Fruit fly (Drosophila melanogaster) whole organism, embryonic: ENCODE results near the gene CLS.

Experiments used
- Asciz ChIP-seq: fragments of 200-800 bp; sonication (Bioruptor generic); optimal IDR thresholded peaks from 2 replicates; lab custom pipeline; 2017; ENCODE audit warnings: missing biosample characterization, mild to moderate bottlenecking, missing genetic modification characterization, missing genetic modification reagents
- BtbVII ChIP-seq: fragments of 200-800 bp; sonication (Bioruptor generic); optimal IDR thresholded peaks from 3 replicates; lab custom pipeline; 2017; ENCODE audit warnings: missing biosample characterization, mild to moderate bottlenecking, missing genetic modification characterization
- Bteb2 ChIP-seq: fragments of 200-800 bp; sonication (Bioruptor generic); optimal IDR thresholded peaks from 2 replicates; lab custom pipeline; 2016; ENCODE audit warnings: missing biosample characterization, missing genetic modification characterization
- CG10209 ChIP-seq: fragments of 200-800 bp; sonication (Bioruptor generic); optimal IDR thresholded peaks from 3 replicates; lab custom pipeline; 2017; ENCODE audit warnings: missing biosample characterization, mild to moderate bottlenecking, missing genetic modification characterization, missing genetic modification reagents
- CG10979 ChIP-seq: fragments of 200-800 bp; sonication (Bioruptor generic); optimal IDR thresholded peaks from 2 replicates; lab custom pipeline; 2018; ENCODE audit warnings: missing biosample characterization, mild to moderate bottlenecking, missing genetic modification characterization, moderate library complexity
- CG11093 ChIP-seq: fragments of 200-800 bp; sonication (Bioruptor generic); IDR thresholded peaks from 3 replicates; pipeline ENCODE4 v1.3.6; 2022; ENCODE audit warnings: missing biosample characterization, missing genetic modification characterization
- CG11456 ChIP-seq: fragments of 200-800 bp; sonication (Bioruptor generic); IDR thresholded peaks from 3 replicates; pipeline ENCODE4 v1.3.6; 2022; ENCODE audit warnings: missing biosample characterization, missing genetic modification characterization
- CG11504 ChIP-seq: fragments of 200-800 bp; sonication (Bioruptor generic); optimal IDR thresholded peaks from 3 replicates; lab custom pipeline; 2019; ENCODE audit warnings: missing biosample characterization, mild to moderate bottlenecking, missing genetic modification characterization, moderate library complexity
- CG11695 ChIP-seq: fragments of 200-800 bp; sonication (Bioruptor generic); IDR thresholded peaks from 3 replicates; pipeline ENCODE4 v1.3.6; 2022; ENCODE audit warnings: missing biosample characterization, missing genetic modification characterization
- CG11696 ChIP-seq: fragments of 200-800 bp; sonication (Bioruptor generic); IDR thresholded peaks from 2 replicates; pipeline ENCODE4 v1.3.6; 2022; ENCODE audit warnings: missing biosample characterization, missing genetic modification characterization
- CG13123 ChIP-seq: fragments of 200-800 bp; sonication (Bioruptor generic); optimal IDR thresholded peaks from 2 replicates; lab custom pipeline; 2016; ENCODE audit warnings: missing biosample characterization, missing genetic modification characterization
- CG14014 ChIP-seq: fragments of 200-800 bp; sonication (Bioruptor generic); IDR thresholded peaks from 2 replicates; pipeline ENCODE4 v1.3.6; 2022; ENCODE audit warnings: missing biosample characterization, missing genetic modification characterization
- CG15601 ChIP-seq: fragments of 200-800 bp; sonication (Bioruptor generic); optimal IDR thresholded peaks from 3 replicates; lab custom pipeline; 2019; ENCODE audit warnings: missing biosample characterization, mild to moderate bottlenecking, missing genetic modification characterization, moderate library complexity
- CG1603 ChIP-seq: fragments of 200-800 bp; sonication (Bioruptor generic); optimal IDR thresholded peaks from 2 replicates; lab custom pipeline; 2019; ENCODE audit warnings: missing biosample characterization, mild to moderate bottlenecking, missing genetic modification characterization, moderate library complexity
- CG17359 ChIP-seq: fragments of 200-800 bp; sonication (Bioruptor generic); optimal IDR thresholded peaks from 3 replicates; lab custom pipeline; 2018; ENCODE audit warnings: missing biosample characterization, mild to moderate bottlenecking, missing genetic modification characterization, moderate library complexity
- CG17361 ChIP-seq: fragments of 200-800 bp; sonication (Bioruptor generic); IDR thresholded peaks from 3 replicates; pipeline ENCODE4 v1.3.6; 2022; ENCODE audit warnings: missing biosample characterization, missing genetic modification characterization
- CG17802 ChIP-seq: fragments of 200-800 bp; sonication (Bioruptor generic); optimal IDR thresholded peaks from 2 replicates; lab custom pipeline; 2018; ENCODE audit warnings: missing biosample characterization, mild to moderate bottlenecking, missing genetic modification characterization, moderate library complexity
- CG18262 ChIP-seq: fragments of 200-800 bp; optimal IDR thresholded peaks from 3 replicates; lab custom pipeline; 2019; ENCODE audit warnings: missing biosample characterization, mild to moderate bottlenecking, missing genetic modification characterization, moderate library complexity
- CG18619 ChIP-seq: fragments of 200-800 bp; sonication (Bioruptor generic); optimal IDR thresholded peaks from 3 replicates; lab custom pipeline; 2017; ENCODE audit warnings: missing biosample characterization, mild to moderate bottlenecking, missing genetic modification characterization
- CG2199 ChIP-seq: fragments of 200-800 bp; sonication (Bioruptor generic); IDR thresholded peaks from 3 replicates; pipeline ENCODE4 v1.3.6; 2022; ENCODE audit warnings: missing biosample characterization, missing genetic modification characterization
- CG2202 ChIP-seq: fragments of 200-800 bp; sonication (Bioruptor generic); optimal IDR thresholded peaks from 2 replicates; lab custom pipeline; 2018; ENCODE audit warnings: missing biosample characterization, mild to moderate bottlenecking, missing genetic modification characterization
- CG30403 ChIP-seq: fragments of 200-800 bp; sonication (Bioruptor generic); optimal IDR thresholded peaks from 3 replicates; lab custom pipeline; 2016; ENCODE audit warnings: missing biosample characterization, missing genetic modification characterization
- CG34422 ChIP-seq: fragments of 200-800 bp; sonication (Bioruptor generic); IDR thresholded peaks from 3 replicates; pipeline ENCODE4 v1.3.6; 2022; ENCODE audit warnings: missing biosample characterization, missing genetic modification characterization
- CG4404 ChIP-seq: fragments of 200-800 bp; sonication (Bioruptor generic); IDR thresholded peaks from 2 replicates; pipeline ENCODE4 v1.3.6; 2022; ENCODE audit warnings: missing biosample characterization, missing genetic modification characterization
- CG5180 ChIP-seq: fragments of 200-800 bp; sonication (Bioruptor generic); optimal IDR thresholded peaks from 3 replicates; lab custom pipeline; 2017; ENCODE audit warnings: missing biosample characterization, missing genetic modification characterization, mild to moderate bottlenecking, moderate library complexity, missing genetic modification reagents
- CG6854 ChIP-seq: fragments of 200-800 bp; sonication (Bioruptor generic); optimal IDR thresholded peaks from 3 replicates; lab custom pipeline; 2017; ENCODE audit warnings: missing biosample characterization, mild to moderate bottlenecking, missing genetic modification characterization
- CG9876 ChIP-seq: fragments of 200-800 bp; sonication (Bioruptor generic); optimal IDR thresholded peaks from 2 replicates; lab custom pipeline; 2016; ENCODE audit warnings: missing biosample characterization, missing genetic modification characterization
- Drgx ChIP-seq: fragments of 200-800 bp; sonication (Bioruptor generic); IDR thresholded peaks from 2 replicates; pipeline ENCODE4 v1.3.6; 2022; ENCODE audit warnings: missing biosample characterization, missing genetic modification characterization
- Ets65A ChIP-seq: fragments of 200-800 bp; sonication (Bioruptor generic); peaks from one replicate; lab custom pipeline; 2016; ENCODE audit warnings: missing biosample characterization, missing genetic modification characterization
- Ets97D ChIP-seq: fragments of 200-800 bp; sonication (Bioruptor generic); optimal IDR thresholded peaks from 3 replicates; lab custom pipeline; 2016; ENCODE audit warnings: missing biosample characterization, missing genetic modification characterization
- Gug ChIP-seq: fragments of 200-800 bp; sonication (Bioruptor generic); IDR thresholded peaks from 4 replicates; pipeline ENCODE4 v1.3.6; 2022; ENCODE audit warnings: missing biosample characterization, missing genetic modification characterization
- Poxn ChIP-seq: fragments of 200-800 bp; sonication (Bioruptor generic); IDR thresholded peaks from 2 replicates; pipeline ENCODE4 v1.3.6; 2022; ENCODE audit warnings: missing biosample characterization, missing genetic modification characterization
- Sox102F ChIP-seq: fragments of 200-800 bp; sonication (Bioruptor generic); optimal IDR thresholded peaks from 2 replicates; lab custom pipeline; 2018; ENCODE audit warnings: missing biosample characterization, mild to moderate bottlenecking, missing genetic modification characterization, moderate library complexity
- Ssrp ChIP-seq: fragments of 200-800 bp; sonication (Bioruptor generic); optimal IDR thresholded peaks from 2 replicates; lab custom pipeline; 2018; ENCODE audit warnings: missing biosample characterization, mild to moderate bottlenecking, missing genetic modification characterization, moderate library complexity
- YL-1 ChIP-seq: fragments of 200-800 bp; sonication (Bioruptor generic); optimal IDR thresholded peaks from 3 replicates; lab custom pipeline; 2017; ENCODE audit warnings: missing biosample characterization, mild to moderate bottlenecking, missing genetic modification characterization
- amos ChIP-seq: fragments of 200-800 bp; sonication (Bioruptor generic); IDR thresholded peaks from 2 replicates; pipeline ENCODE4 v1.3.6; 2022; ENCODE audit warnings: missing biosample characterization, missing genetic modification characterization; ENCODE audit not compliant: partially characterized antibody
- ato ChIP-seq: fragments of 200-800 bp; sonication (Bioruptor generic); IDR thresholded peaks from 2 replicates; pipeline ENCODE4 v1.3.6; 2022; ENCODE audit warnings: missing biosample characterization, missing genetic modification characterization; ENCODE audit not compliant: partially characterized antibody
- bowl ChIP-seq: fragments of 200-800 bp; sonication (Bioruptor generic); IDR thresholded peaks from 2 replicates; pipeline ENCODE4 v1.3.6; 2022; ENCODE audit warnings: missing biosample characterization, missing genetic modification characterization
- cg ChIP-seq: fragments of 200-800 bp; sonication (Bioruptor generic); optimal IDR thresholded peaks from 3 replicates; lab custom pipeline; 2019; ENCODE audit warnings: missing biosample characterization, mild to moderate bottlenecking, missing genetic modification characterization, moderate library complexity
- chinmo ChIP-seq: fragments of 200-800 bp; sonication (Bioruptor generic); IDR thresholded peaks from 4 replicates; pipeline ENCODE4 v1.3.6; 2022; ENCODE audit warnings: missing biosample characterization, missing genetic modification characterization; ENCODE audit not compliant: partially characterized antibody
- ci ChIP-seq: fragments of 200-800 bp; sonication (Bioruptor generic); IDR thresholded peaks from 3 replicates; pipeline ENCODE4 v1.3.6; 2022; ENCODE audit warnings: missing biosample characterization, missing genetic modification characterization
- crol ChIP-seq: fragments of 200-800 bp; sonication (Bioruptor generic); IDR thresholded peaks from 2 replicates; pipeline ENCODE4 v1.3.6; 2022; ENCODE audit warnings: missing biosample characterization, missing genetic modification characterization
- disco-r ChIP-seq: fragments of 200-800 bp; sonication (Bioruptor generic); optimal IDR thresholded peaks from 2 replicates; lab custom pipeline; 2016; ENCODE audit warnings: missing biosample characterization, missing genetic modification characterization
- dmrt99B ChIP-seq: fragments of 200-800 bp; sonication (Bioruptor generic); optimal IDR thresholded peaks from 2 replicates; lab custom pipeline; 2018; ENCODE audit warnings: missing biosample characterization, mild to moderate bottlenecking, missing genetic modification characterization, moderate library complexity
- ewg ChIP-seq: fragments of 200-800 bp; sonication (Bioruptor generic); optimal IDR thresholded peaks from 3 replicates; lab custom pipeline; 2017; ENCODE audit warnings: mild to moderate bottlenecking, missing biosample characterization, missing genetic modification reagents, missing genetic modification characterization
- gem ChIP-seq: fragments of 200-800 bp; sonication (Bioruptor generic); optimal IDR thresholded peaks from 2 replicates; lab custom pipeline; 2019; ENCODE audit warnings: missing biosample characterization, mild to moderate bottlenecking, missing genetic modification characterization, moderate library complexity
- inv ChIP-seq: fragments of 200-800 bp; sonication (Bioruptor generic); IDR thresholded peaks from 2 replicates; pipeline ENCODE4 v1.3.6; 2022; ENCODE audit warnings: missing biosample characterization, missing genetic modification characterization; ENCODE audit not compliant: partially characterized antibody
- nerfin-2 ChIP-seq: fragments of 200-800 bp; sonication (Bioruptor generic); IDR thresholded peaks from 2 replicates; pipeline ENCODE4 v1.3.6; 2022; ENCODE audit warnings: missing biosample characterization, missing genetic modification characterization; ENCODE audit not compliant: partially characterized antibody
- sima ChIP-seq: fragments of 200-800 bp; sonication (Bioruptor generic); optimal IDR thresholded peaks from 2 replicates; lab custom pipeline; 2016; ENCODE audit warnings: missing biosample characterization, missing genetic modification characterization
- zen ChIP-seq: fragments of 200-800 bp; sonication (Bioruptor generic); optimal IDR thresholded peaks from 3 replicates; lab custom pipeline; 2018; ENCODE audit warnings: missing biosample characterization, mild to moderate bottlenecking, missing genetic modification characterization, moderate library complexity

The CLS gene

dm6 chr3R:25659857-25660417 lies 27.2 kb downstream of the CLS start:
- TF ChIP-seq CG10979 (peak; percentile 6), CG30403 (GFP tag; lab: Kevin White, UChicago) (no peak), inv (GFP tag; lab: Robert Waterston, UW) (no peak), CG15601 (tag; lab: Kevin White, UChicago) (peak; percentile 4), CG34422 (GFP tag; lab: Robert Waterston, UW) (no peak), CG17359 (peak; percentile 16), CG14014 (GFP tag; lab: Robert Waterston, UW) (peak; percentile 9; the same call in 1 of the 2 replicates), Bteb2 (GFP tag; lab: Kevin White, UChicago) (no peak), sima (GFP tag; lab: Kevin White, UChicago) (no peak), dmrt99B (tag; lab: Kevin White, UChicago) (peak; percentile 7), CG18619 (GFP tag; lab: Kevin White, UChicago) (no peak), CG13123 (no peak), cg (GFP tag; lab: Kevin White, UChicago) (peak; percentile 35), CG17802 (tag; lab: Kevin White, UChicago) (no peak), disco-r (no peak), CG17361 (GFP tag; lab: Robert Waterston, UW) (0 out of 3 replicates have a peak, but pooled peaks have one; percentile 20), BtbVII (no peak), Asciz (peak; percentile 19), CG2199 (no peak), CG11093 (GFP tag; lab: Robert Waterston, UW) (no peak), gem (tag; lab: Kevin White, UChicago) (peak; percentile 2), CG6854 (GFP tag; lab: Kevin White, UChicago) (no peak), Poxn (GFP tag; lab: Robert Waterston, UW) (no peak), nerfin-2 (GFP tag; lab: Robert Waterston, UW) (no peak), CG10209 (GFP tag; lab: Kevin White, UChicago) (no peak), crol (GFP tag; lab: Robert Waterston, UW) (peak; percentile 87), CG1603 (tag; lab: Kevin White, UChicago) (peak; percentile 21), CG11456 (no peak), ci (GFP tag; lab: Robert Waterston, UW) (peak; percentile 50; the same call in 1 of the 3 replicates), Sox102F (GFP tag; lab: Kevin White, UChicago) (no peak), CG4404 (no peak), CG2202 (tag; lab: Kevin White, UChicago) (no peak), bowl (GFP tag; lab: Robert Waterston, UW) (no peak), ato (GFP tag; lab: Robert Waterston, UW) (no peak), Ets65A (GFP tag; lab: Kevin White, UChicago) (peak; percentile 66), Ets97D (GFP tag; lab: Kevin White, UChicago) (no peak), CG18262 (peak; percentile 9), CG9876 (GFP tag; lab: Kevin White, UChicago) (no peak), zen (no peak), chinmo (GFP tag; lab: Robert Waterston, UW) (0 out of 4 replicates have a peak, but pooled peaks have one; percentile 45), CG11695 (0 out of 3 replicates have a peak, but pooled peaks have one; percentile 10), Gug (no peak), CG5180 (GFP tag; lab: Kevin White, UChicago) (no peak), ewg (GFP tag; lab: Kevin White, UChicago) (no peak), amos (GFP tag; lab: Robert Waterston, UW) (no peak), Ssrp (tag; lab: Kevin White, UChicago) (peak; percentile 10), CG11504 (tag; lab: Kevin White, UChicago) (peak; percentile 13), YL-1 (GFP tag; lab: Kevin White, UChicago) (no peak), CG11696 (GFP tag; lab: Robert Waterston, UW) (no peak), Drgx (GFP tag; lab: Robert Waterston, UW) (peak; percentile 16; the same call in 1 of the 2 replicates)
